Worm (Caenorhabditis elegans): ENCODE measurements around the gene T02H6.4.

T02H6.4 gene

ce11 chrII:689749-690148 is at the start of gene T02H6.4:
T02H6.4 (plus strand) TSS chrII:690049.
- no peak for TF ChIP-seq eor-1 (tag; optimal IDR thresholded peaks at IDR 0.05)
- TF ChIP-seq lin-39 (tag; optimal IDR thresholded peaks at IDR 0.05), result no peak
- no peak for TF ChIP-seq aly-2 (tag; optimal IDR thresholded peaks at IDR 0.05)
- no peak for TF ChIP-seq nhr-76 (tag; optimal IDR thresholded peaks at IDR 0.05)
- TF ChIP-seq fos-1 (tag; optimal IDR thresholded peaks at IDR 0.05), result no peak
- no peak for TF ChIP-seq nhr-25 (tag; optimal IDR thresholded peaks at IDR 0.05)
- TF ChIP-seq mdl-1 (tag; optimal IDR thresholded peaks at IDR 0.05), result no peak
- TF ChIP-seq unc-39 (tag; optimal IDR thresholded peaks at IDR 0.05), result no peak
- no peak for TF ChIP-seq snpc-4 (tag; optimal IDR thresholded peaks at IDR 0.05)
- TF ChIP-seq skn-1 (tag; optimal IDR thresholded peaks at IDR 0.05), result no peak

ce11 chrII:643733-644132 is 46.1 kb upstream of the T02H6.4 start:
- TF ChIP-seq nhr-28 (tag; optimal IDR thresholded peaks at IDR 0.05), result no peak
- TF ChIP-seq daf-12 (tag; optimal IDR thresholded peaks at IDR 0.05), result no peak
- TF ChIP-seq nhr-67 (tag; optimal IDR thresholded peaks at IDR 0.05), result no peak
- no peak for TF ChIP-seq nhr-11 (tag; optimal IDR thresholded peaks at IDR 0.05)
- TF ChIP-seq ceh-82 (tag; optimal IDR thresholded peaks at IDR 0.05), result no peak

DNA sequence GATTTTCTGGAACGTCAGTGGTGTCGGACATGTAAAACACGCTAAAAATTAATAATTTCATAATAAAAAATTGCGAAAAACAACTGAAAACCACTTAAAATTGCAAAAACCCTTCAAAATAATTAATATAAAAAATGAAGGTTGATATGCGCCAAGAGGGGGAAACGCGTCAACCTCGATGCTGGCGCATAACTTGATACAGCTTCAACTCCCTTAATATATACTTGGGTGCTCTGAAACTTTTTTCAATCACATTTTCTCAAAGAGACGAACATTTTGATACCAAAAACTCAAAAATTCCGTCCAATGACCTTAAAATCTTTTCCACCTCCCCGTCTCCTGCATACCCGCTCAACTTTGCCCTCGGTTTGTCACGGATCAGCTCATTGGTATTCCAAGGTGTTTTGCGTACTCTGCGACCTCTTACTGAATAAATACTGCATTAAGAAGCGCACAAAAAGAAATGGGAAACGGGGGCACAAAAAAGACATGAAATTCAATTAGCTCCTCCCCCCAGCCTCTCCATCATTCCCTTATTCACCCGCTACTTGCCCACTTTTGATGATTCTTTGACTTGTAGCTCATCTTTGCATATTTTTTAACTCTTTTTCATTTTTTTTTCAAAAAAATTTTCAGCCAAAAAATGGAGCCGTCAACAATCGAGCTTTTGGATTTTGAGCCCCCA is 39.4 kb upstream of the T02H6.4 start, which contains the start of the genes K07E8.7 and frpr-14:
K07E8.7 (minus strand) TSS at position 47 of the 685 bp plus-strand sequence.
frpr-14 (plus strand) TSS at position 635 of the 685 bp plus-strand sequence.
- TF ChIP-seq fos-1 (tag; optimal IDR thresholded peaks at IDR 0.05), result no peak
- TF ChIP-seq lin-39 (tag; optimal IDR thresholded peaks at IDR 0.05), result no peak
- no peak for TF ChIP-seq elt-1 (tag; optimal IDR thresholded peaks at IDR 0.05)
- TF ChIP-seq nhr-25 (tag; optimal IDR thresholded peaks at IDR 0.05), result no peak
- peak; percentile 39 for TF ChIP-seq nfya-1 (tag; optimal IDR thresholded peaks at IDR 0.05; ENCODE audit: insufficient read depth)
- no peak for TF ChIP-seq mdl-1 (tag; optimal IDR thresholded peaks at IDR 0.05)
- TF ChIP-seq nhr-237 (tag; optimal IDR thresholded peaks at IDR 0.05), result no peak

ce11 chrII:651324-651723 is 38.5 kb upstream of the T02H6.4 start:
- no peak for TF ChIP-seq lin-39 (tag; optimal IDR thresholded peaks at IDR 0.05)

ce11 chrII:658369-658768 is 31.5 kb upstream of the T02H6.4 start, which contains the start of gene sdz-24:
sdz-24 (plus strand) TSS chrII:658669.
- no peak for TF ChIP-seq nfya-1 (tag; optimal IDR thresholded peaks at IDR 0.05; ENCODE audit: insufficient read depth)
- TF ChIP-seq ceh-28 (tag; optimal IDR thresholded peaks at IDR 0.05), result no peak

ce11 chrII:661696-662095 is 28.2 kb upstream of the T02H6.4 start, which contains the start of gene sri-45:
sri-45 (minus strand) TSS chrII:661796.
- TF ChIP-seq ZK546.5 (tag; optimal IDR thresholded peaks at IDR 0.05), result no peak
- no peak for TF ChIP-seq daf-12 (tag; optimal IDR thresholded peaks at IDR 0.05)
- TF ChIP-seq elt-1 (tag; optimal IDR thresholded peaks at IDR 0.05), result no peak
- no peak for TF ChIP-seq nhr-28 (tag; optimal IDR thresholded peaks at IDR 0.05)
- TF ChIP-seq nfya-1 (tag; optimal IDR thresholded peaks at IDR 0.05; ENCODE audit: insufficient read depth), result no peak
- no peak for TF ChIP-seq lsy-12 (tag; optimal IDR thresholded peaks at IDR 0.05)
- no peak for TF ChIP-seq eor-1 (tag; optimal IDR thresholded peaks at IDR 0.05)

DNA sequence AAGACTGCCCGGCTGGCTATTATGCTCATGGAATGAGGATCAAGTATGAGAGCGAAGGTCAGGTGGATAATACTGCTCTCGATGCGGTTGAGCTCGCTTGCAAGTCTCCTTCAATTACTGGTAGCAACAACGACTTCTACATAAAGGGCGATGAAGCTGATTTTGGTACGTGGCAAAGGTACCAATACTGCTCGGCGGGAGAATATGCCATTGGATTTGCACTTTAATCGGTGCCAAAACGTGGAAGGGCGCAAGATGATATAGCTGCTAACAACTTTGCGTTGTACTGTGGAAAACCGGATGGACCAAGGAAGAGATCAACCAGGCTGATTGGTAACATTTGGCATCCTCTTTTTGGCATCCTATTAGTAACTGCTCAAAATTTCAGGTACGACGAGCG is 22.0 kb upstream of the T02H6.4 start:
- no peak for TF ChIP-seq ceh-82 (tag; optimal IDR thresholded peaks at IDR 0.05)
- no peak for TF ChIP-seq skn-1 (tag; optimal IDR thresholded peaks at IDR 0.05)
- TF ChIP-seq nhr-67 (tag; optimal IDR thresholded peaks at IDR 0.05), result no peak

ce11 chrII:671025-671424 is 18.8 kb upstream of the T02H6.4 start, which contains the start of gene sri-46:
sri-46 (minus strand) TSS chrII:671125.
- TF ChIP-seq tbx-2 (tag; optimal IDR thresholded peaks at IDR 0.05) (no peak), ceh-28 (tag; optimal IDR thresholded peaks at IDR 0.05) (no peak), nhr-23 (tag; optimal IDR thresholded peaks at IDR 0.05) (no peak), nhr-43 (tag; optimal IDR thresholded peaks at IDR 0.05; ENCODE audit: poor library complexity, severe bottlenecking) (no peak), nhr-11 (tag; optimal IDR thresholded peaks at IDR 0.05) (no peak), aly-2 (tag; optimal IDR thresholded peaks at IDR 0.05) (no peak), fkh-2 (tag; optimal IDR thresholded peaks at IDR 0.05) (no peak), pqm-1 (tag; optimal IDR thresholded peaks at IDR 0.05) (no peak), nhr-77 (tag; optimal IDR thresholded peaks at IDR 0.05) (no peak), nhr-28 (tag; optimal IDR thresholded peaks at IDR 0.05) (no peak)

Measured in whole organism, L3 larva.